Worm (Caenorhabditis elegans): ENCODE measurements around the gene F41G4.13.
"Not testable (repeated sequence)": the region's sequence is repeated elsewhere in the genome, so short reads cannot be mapped to it uniquely, and the experiment has no call there.

F41G4.13 gene

DNA sequence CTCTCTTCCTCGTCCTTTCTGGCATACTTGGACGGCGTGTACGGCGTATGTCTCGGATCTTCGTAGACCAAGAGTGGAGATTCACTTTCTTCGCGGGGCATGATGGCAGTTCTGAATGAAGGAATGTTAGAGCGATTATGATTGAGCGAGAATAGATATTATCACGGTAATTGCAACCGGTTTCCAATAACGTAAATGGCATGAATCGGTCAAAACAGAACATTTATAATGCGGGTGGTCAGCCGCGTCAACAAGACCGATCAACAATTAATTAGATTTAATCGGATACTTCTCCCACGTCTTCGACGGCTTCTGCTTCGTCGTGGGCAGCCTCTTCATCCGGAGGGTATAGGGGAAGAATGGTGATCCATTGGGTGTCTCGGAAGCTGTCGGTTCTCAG, at the start of gene F41G4.13:
F41G4.13 (minus strand) TSS at position 101 of the 400 bp plus-strand sequence.
- not testable (repeated sequence) for TF ChIP-seq T22C8.4 (GFP tag; IDR thresholded peaks at IDR 0.05); ztf-29 (GFP tag; IDR thresholded peaks at IDR 0.05); klf-2 (GFP tag; conservative IDR thresholded peaks at IDR 0.05)

DNA sequence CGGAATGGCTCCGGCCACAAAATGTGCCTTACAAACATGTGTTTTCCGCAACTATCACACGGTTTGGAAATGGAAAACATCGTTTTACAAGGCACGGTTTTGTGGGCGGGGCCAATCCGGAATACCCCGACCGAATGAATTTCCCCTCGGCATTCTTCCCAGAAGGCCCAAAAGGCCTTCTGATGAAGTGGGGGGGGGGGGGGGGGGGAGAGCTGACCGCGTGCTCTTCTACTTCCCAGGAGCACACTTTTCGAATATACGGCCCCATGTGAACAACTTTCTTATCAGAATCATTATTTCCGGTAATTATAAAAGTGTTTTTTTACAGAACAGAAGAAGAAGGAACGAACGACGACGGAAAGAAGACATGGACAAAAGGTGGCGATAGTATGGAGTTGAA, 49.5 kb upstream of the F41G4.13 start:
- TF ChIP-seq tab-1 (GFP tag; IDR thresholded peaks at IDR 0.05) (no peak), klf-2 (GFP tag; conservative IDR thresholded peaks at IDR 0.05) (no peak), flt-1 (GFP tag; IDR thresholded peaks at IDR 0.05) (no peak), ref-1 (GFP tag; conservative IDR thresholded peaks at IDR 0.05) (no peak), med-1 (GFP tag; optimal IDR thresholded peaks at IDR 0.05; ENCODE audit: insufficient read depth) (no peak), ztf-29 (GFP tag; IDR thresholded peaks at IDR 0.05) (no peak), T22C8.4 (GFP tag; IDR thresholded peaks at IDR 0.05) (no peak), cog-1 (tag; optimal IDR thresholded peaks at IDR 0.05) (no peak), ztf-23 (GFP tag; IDR thresholded peaks at IDR 0.05) (no peak)

DNA sequence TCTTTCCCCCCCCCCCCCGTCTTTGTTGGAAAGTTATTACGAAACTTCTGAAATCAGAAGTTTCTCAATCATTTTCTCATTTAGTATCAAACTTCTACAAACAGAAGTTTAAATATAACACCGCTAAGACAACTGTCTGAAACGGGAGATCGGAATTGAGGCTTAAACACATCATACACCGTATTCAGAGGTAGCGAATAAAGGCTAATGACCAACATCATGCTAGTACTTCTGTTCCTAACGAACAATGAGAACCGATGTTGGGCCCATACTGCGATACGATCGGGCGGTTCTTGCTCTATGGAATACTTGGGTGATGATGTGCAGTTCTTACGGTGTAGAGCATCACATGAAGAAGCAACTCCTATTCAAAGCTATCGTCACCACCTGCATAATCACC, 48.8 kb upstream of the F41G4.13 start, which contains the start of gene Y13C8A.1:
Y13C8A.1 (plus strand) TSS at position 301 of the 400 bp plus-strand sequence.
- not testable (repeated sequence) for TF ChIP-seq ztf-23 (GFP tag; IDR thresholded peaks at IDR 0.05); ztf-29 (GFP tag; IDR thresholded peaks at IDR 0.05); cog-1 (tag; optimal IDR thresholded peaks at IDR 0.05)

DNA sequence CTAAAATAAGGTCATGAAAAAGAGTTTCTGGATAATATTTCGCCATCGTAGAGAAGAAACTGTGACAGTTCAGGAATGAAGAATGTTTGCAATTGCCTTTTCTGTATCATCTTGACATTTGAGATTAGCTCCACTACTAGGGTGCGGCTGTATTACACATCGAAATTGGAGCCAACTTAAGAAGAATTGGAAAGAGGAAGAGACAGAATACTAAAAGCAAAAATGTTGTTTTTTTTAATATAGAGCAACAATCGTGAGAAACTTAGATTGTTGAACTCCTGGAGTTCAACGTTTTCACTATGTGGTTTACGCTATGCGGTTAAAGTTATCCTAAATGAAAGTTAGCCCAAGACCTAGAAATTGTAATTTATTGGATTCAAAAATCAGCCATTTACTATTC, 45.8 kb upstream of the F41G4.13 start, which contains the start of gene acs-9:
acs-9 (minus strand) TSS at position 101 of the 400 bp plus-strand sequence.
- no peak for TF ChIP-seq cog-1 (tag; optimal IDR thresholded peaks at IDR 0.05)
- TF ChIP-seq ztf-29 (GFP tag; IDR thresholded peaks at IDR 0.05) = no peak
- TF ChIP-seq T22C8.4 (GFP tag; IDR thresholded peaks at IDR 0.05) = no peak
- TF ChIP-seq tab-1 (GFP tag; IDR thresholded peaks at IDR 0.05) = no peak
- TF ChIP-seq ztf-23 (GFP tag; IDR thresholded peaks at IDR 0.05) = no peak
- TF ChIP-seq flt-1 (GFP tag; IDR thresholded peaks at IDR 0.05) = no peak
- no peak for TF ChIP-seq klf-2 (GFP tag; conservative IDR thresholded peaks at IDR 0.05)
- no peak for TF ChIP-seq med-1 (GFP tag; optimal IDR thresholded peaks at IDR 0.05; ENCODE audit: insufficient read depth)
- TF ChIP-seq ref-1 (GFP tag; conservative IDR thresholded peaks at IDR 0.05) = no peak

DNA sequence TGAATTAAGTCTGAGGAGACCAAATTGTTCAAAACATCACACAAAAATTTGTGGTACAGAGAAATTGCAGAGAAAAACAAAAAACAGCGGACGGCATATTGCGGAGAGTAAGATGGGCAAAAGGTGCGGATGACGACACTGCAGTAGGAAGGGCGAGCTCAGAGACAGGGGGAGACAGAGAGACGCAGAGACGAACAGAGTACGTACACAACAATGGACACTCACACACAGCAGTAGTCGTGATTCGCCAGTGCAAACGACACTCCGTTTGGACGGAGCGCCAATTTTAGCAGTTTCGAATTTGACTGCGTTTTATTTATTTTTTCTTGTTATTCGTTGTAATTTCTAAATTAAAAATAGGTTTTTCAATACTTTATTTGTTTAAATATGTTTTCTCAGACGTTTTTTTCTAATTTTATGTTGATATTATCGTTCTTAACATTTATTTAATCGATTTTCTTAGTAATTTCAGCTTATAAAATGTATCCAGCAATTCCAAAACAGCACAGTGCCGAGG, 37.9 kb upstream of the F41G4.13 start, which contains the start of gene T20F7.1:
T20F7.1 (plus strand) TSS at position 467 of the 517 bp plus-strand sequence.
- TF ChIP-seq T22C8.4 (GFP tag; IDR thresholded peaks at IDR 0.05) = no peak
- no peak for TF ChIP-seq cog-1 (tag; optimal IDR thresholded peaks at IDR 0.05)
- TF ChIP-seq klf-2 (GFP tag; conservative IDR thresholded peaks at IDR 0.05) = no peak
- no peak for TF ChIP-seq tab-1 (GFP tag; IDR thresholded peaks at IDR 0.05)
- TF ChIP-seq med-1 (GFP tag; optimal IDR thresholded peaks at IDR 0.05; ENCODE audit: insufficient read depth) = no peak
- no peak for TF ChIP-seq flt-1 (GFP tag; IDR thresholded peaks at IDR 0.05)
- TF ChIP-seq ref-1 (GFP tag; conservative IDR thresholded peaks at IDR 0.05) = no peak
- no peak for TF ChIP-seq ztf-29 (GFP tag; IDR thresholded peaks at IDR 0.05)

DNA sequence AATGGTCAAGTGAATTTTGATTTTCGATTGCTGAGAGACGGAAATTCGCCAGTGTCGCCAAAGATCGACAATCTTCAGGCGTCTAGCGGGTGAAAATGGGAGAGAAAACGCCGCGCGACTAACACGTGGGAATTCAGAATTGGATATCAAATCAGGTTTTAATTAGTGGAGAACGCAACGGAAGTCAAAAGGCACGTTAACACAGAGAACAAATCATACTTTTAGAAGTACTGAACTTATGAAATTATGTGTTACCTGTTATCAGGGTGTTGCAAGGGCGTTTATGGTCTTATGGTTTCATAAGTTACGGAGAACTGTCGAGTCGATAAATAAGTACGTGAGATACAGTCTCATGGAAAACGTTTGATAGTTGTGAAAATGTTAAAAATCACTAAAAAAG, 36.8 kb upstream of the F41G4.13 start:
- TF ChIP-seq med-1 (GFP tag; optimal IDR thresholded peaks at IDR 0.05; ENCODE audit: insufficient read depth) (no peak), flt-1 (GFP tag; IDR thresholded peaks at IDR 0.05) (no peak), ztf-29 (GFP tag; IDR thresholded peaks at IDR 0.05) (no peak), T22C8.4 (GFP tag; IDR thresholded peaks at IDR 0.05) (no peak), klf-2 (GFP tag; conservative IDR thresholded peaks at IDR 0.05) (no peak), ref-1 (GFP tag; conservative IDR thresholded peaks at IDR 0.05) (no peak), ztf-23 (GFP tag; IDR thresholded peaks at IDR 0.05) (no peak), cog-1 (tag; optimal IDR thresholded peaks at IDR 0.05) (no peak), tab-1 (GFP tag; IDR thresholded peaks at IDR 0.05) (no peak)

DNA sequence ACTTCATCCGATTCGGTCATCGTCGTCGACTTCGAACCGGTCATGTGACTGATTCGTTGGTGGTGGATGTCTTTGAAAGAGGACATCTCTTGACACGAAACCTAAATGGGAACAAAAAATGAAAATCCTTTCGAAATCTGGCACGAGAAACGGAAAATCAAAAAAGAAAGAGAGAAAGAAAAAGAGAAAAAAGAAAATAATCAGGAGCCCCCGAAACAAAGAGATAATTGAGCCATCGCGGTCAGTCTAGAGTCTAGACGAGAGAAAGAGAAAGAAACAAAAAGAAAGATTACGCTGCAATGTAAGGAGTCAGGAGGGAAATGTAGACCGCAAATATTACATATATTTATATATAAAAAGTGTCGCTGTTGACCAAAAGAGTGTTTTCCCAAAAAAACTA, 34.3 kb upstream of the F41G4.13 start, which contains the start of gene aakg-2:
aakg-2 (minus strand) TSS at position 101 of the 400 bp plus-strand sequence.
- TF ChIP-seq cog-1 (tag; optimal IDR thresholded peaks at IDR 0.05) = no peak
- no peak for TF ChIP-seq flt-1 (GFP tag; IDR thresholded peaks at IDR 0.05)
- no peak for TF ChIP-seq tab-1 (GFP tag; IDR thresholded peaks at IDR 0.05)
- TF ChIP-seq ztf-29 (GFP tag; IDR thresholded peaks at IDR 0.05) = no peak
- no peak for TF ChIP-seq klf-2 (GFP tag; conservative IDR thresholded peaks at IDR 0.05)
- no peak for TF ChIP-seq T22C8.4 (GFP tag; IDR thresholded peaks at IDR 0.05)
- no peak for TF ChIP-seq ztf-23 (GFP tag; IDR thresholded peaks at IDR 0.05)
- no peak for TF ChIP-seq ref-1 (GFP tag; conservative IDR thresholded peaks at IDR 0.05)
- TF ChIP-seq med-1 (GFP tag; optimal IDR thresholded peaks at IDR 0.05; ENCODE audit: insufficient read depth) = no peak

DNA sequence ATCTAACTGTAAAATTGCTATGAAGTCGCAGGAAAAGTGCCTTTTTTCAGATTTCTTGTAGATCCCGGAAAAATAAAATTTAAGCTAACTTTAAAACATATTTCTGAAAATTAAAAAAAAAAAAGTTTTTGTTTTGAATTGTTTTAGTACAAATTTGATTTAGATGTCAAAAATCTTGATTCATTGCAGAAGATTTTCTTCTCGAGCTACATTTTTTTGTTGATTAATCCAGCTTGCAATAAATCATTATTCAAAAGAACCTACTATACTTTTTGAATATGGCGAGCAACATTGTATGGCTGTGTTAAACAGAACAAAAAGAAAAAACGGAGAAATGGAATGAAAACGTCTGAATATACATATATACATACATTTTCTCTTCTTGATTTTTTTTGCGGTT, 31.1 kb upstream of the F41G4.13 start:
- TF ChIP-seq med-1 (GFP tag; optimal IDR thresholded peaks at IDR 0.05; ENCODE audit: insufficient read depth) = no peak
- TF ChIP-seq ref-1 (GFP tag; conservative IDR thresholded peaks at IDR 0.05) = no peak
- TF ChIP-seq ztf-23 (GFP tag; IDR thresholded peaks at IDR 0.05) = no peak
- TF ChIP-seq klf-2 (GFP tag; conservative IDR thresholded peaks at IDR 0.05) = no peak
- TF ChIP-seq cog-1 (tag; optimal IDR thresholded peaks at IDR 0.05) = no peak
- no peak for TF ChIP-seq ztf-29 (GFP tag; IDR thresholded peaks at IDR 0.05)
- no peak for TF ChIP-seq flt-1 (GFP tag; IDR thresholded peaks at IDR 0.05)
- no peak for TF ChIP-seq tab-1 (GFP tag; IDR thresholded peaks at IDR 0.05)
- no peak for TF ChIP-seq T22C8.4 (GFP tag; IDR thresholded peaks at IDR 0.05)

DNA sequence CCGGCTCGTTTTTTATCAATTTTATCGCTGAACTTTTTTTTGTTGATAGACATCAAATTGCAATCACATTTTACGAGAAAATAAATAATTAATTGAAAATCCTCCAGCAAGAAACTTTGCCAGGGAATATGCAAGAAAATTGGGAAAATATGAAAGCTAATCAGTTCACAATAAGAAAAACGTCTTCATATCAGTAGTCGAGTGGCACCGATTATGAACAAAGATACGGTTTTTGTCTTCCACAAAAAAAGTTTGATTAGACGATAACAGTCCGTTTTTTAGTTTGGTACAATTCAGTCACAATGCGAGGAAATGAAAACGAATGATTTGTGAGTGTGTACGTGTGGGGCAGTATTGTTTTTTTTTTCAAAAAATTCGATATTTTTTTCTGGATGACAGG, 30.4 kb upstream of the F41G4.13 start:
- no peak for TF ChIP-seq flt-1 (GFP tag; IDR thresholded peaks at IDR 0.05)
- no peak for TF ChIP-seq cog-1 (tag; optimal IDR thresholded peaks at IDR 0.05)
- no peak for TF ChIP-seq T22C8.4 (GFP tag; IDR thresholded peaks at IDR 0.05)
- no peak for TF ChIP-seq tab-1 (GFP tag; IDR thresholded peaks at IDR 0.05)
- no peak for TF ChIP-seq ztf-23 (GFP tag; IDR thresholded peaks at IDR 0.05)
- no peak for TF ChIP-seq med-1 (GFP tag; optimal IDR thresholded peaks at IDR 0.05; ENCODE audit: insufficient read depth)
- no peak for TF ChIP-seq ztf-29 (GFP tag; IDR thresholded peaks at IDR 0.05)
- TF ChIP-seq klf-2 (GFP tag; conservative IDR thresholded peaks at IDR 0.05) = no peak

DNA sequence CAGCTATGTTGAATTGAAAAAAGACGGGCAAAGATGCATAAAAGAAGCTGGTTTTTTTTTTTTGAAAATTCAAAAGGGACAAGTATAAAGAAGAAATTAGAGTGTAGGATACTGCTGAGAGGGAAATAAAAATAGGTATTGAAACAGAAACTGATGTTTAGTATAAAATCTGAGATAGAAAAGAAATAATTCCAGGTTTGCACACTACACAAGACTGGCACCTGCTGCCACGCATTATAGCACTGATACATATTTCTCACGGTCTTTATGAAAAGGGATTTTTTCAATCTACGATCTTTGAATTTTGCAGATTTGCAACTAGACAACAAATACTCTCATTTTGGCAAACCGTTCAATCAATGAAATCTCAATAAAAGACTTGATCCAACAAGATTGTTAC, 28.7 kb upstream of the F41G4.13 start:
- TF ChIP-seq ref-1 (GFP tag; conservative IDR thresholded peaks at IDR 0.05) (no peak), T22C8.4 (GFP tag; IDR thresholded peaks at IDR 0.05) (no peak), med-1 (GFP tag; optimal IDR thresholded peaks at IDR 0.05; ENCODE audit: insufficient read depth) (no peak), cog-1 (tag; optimal IDR thresholded peaks at IDR 0.05) (no peak), ztf-23 (GFP tag; IDR thresholded peaks at IDR 0.05) (no peak), klf-2 (GFP tag; conservative IDR thresholded peaks at IDR 0.05) (no peak), flt-1 (GFP tag; IDR thresholded peaks at IDR 0.05) (no peak)
